Worm (Caenorhabditis elegans): ENCODE measurements around the gene Y54G11A.1.

ce11 chrII:14269142-14269593 is at the start of gene Y54G11A.1:
- TF ChIP-seq lin-11 (tag; optimal IDR thresholded peaks at IDR 0.05) (no peak), aly-2 (tag; optimal IDR thresholded peaks at IDR 0.05) (no peak)
